Worm (Caenorhabditis elegans): ENCODE results near the gene daf-6.

The daf-6 gene

ce11 chrX:14907257-14907801 lies 19.0 kb downstream of the daf-6 start:
- TF ChIP-seq attf-6 (GFP tag; IDR thresholded peaks at IDR 0.05), result no peak
- TF ChIP-seq unc-130 (GFP tag; optimal IDR thresholded peaks at IDR 0.05), result no peak
- no peak for TF ChIP-seq lag-1 (GFP tag; IDR thresholded peaks at IDR 0.05)
- TF ChIP-seq madf-6 (GFP tag; IDR thresholded peaks at IDR 0.05), result no peak
- TF ChIP-seq egl-18 (GFP tag; IDR thresholded peaks at IDR 0.05), result no peak
- no peak for TF ChIP-seq F37B4.10 (GFP tag; IDR thresholded peaks at IDR 0.05)
- no peak for TF ChIP-seq ztf-25 (GFP tag; IDR thresholded peaks at IDR 0.05)
- TF ChIP-seq B0019.2 (GFP tag; conservative IDR thresholded peaks at IDR 0.05), result no peak
- TF ChIP-seq ztf-28 (GFP tag; IDR thresholded peaks at IDR 0.05), result no peak
- TF ChIP-seq F33H1.4 (GFP tag; IDR thresholded peaks at IDR 0.05), result no peak
- no peak for TF ChIP-seq snpc-3.4 (tag; optimal IDR thresholded peaks at IDR 0.05)
- TF ChIP-seq sdz-38 (tag; optimal IDR thresholded peaks at IDR 0.05), result no peak
- TF ChIP-seq bed-2 (GFP tag; IDR thresholded peaks at IDR 0.05), result no peak
- TF ChIP-seq Y95B8A.8 (GFP tag; IDR thresholded peaks at IDR 0.05), result no peak
- TF ChIP-seq T26A5.8 (tag; optimal IDR thresholded peaks at IDR 0.05), result no peak
- TF ChIP-seq D2030.7 (GFP tag; IDR thresholded peaks at IDR 0.05), result no peak

DNA sequence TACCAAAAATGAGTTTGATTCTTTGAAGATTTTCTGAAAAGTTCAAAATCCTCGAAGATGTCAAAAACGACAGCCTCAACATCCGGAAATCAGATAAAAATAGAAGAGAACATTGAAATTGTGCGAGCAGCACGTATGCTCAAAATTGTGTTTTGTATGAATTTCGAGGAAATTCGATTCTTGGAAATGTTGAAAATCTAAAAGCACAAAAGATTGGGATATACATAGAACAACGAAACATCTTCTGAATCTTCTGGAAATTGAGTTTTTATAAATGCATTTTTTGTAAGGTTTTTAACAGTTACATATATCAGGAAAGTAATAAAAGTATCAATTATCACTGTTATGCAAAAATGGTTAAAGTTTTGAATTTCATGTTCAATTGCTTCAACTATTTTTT lies 22.4 kb downstream of the daf-6 start:
- TF ChIP-seq F10E7.11 (tag; optimal IDR thresholded peaks at IDR 0.05) (no peak), zfh-2 (GFP tag; conservative IDR thresholded peaks at IDR 0.05) (no peak), unc-130 (GFP tag; optimal IDR thresholded peaks at IDR 0.05) (no peak), madf-6 (GFP tag; IDR thresholded peaks at IDR 0.05) (no peak)

DNA sequence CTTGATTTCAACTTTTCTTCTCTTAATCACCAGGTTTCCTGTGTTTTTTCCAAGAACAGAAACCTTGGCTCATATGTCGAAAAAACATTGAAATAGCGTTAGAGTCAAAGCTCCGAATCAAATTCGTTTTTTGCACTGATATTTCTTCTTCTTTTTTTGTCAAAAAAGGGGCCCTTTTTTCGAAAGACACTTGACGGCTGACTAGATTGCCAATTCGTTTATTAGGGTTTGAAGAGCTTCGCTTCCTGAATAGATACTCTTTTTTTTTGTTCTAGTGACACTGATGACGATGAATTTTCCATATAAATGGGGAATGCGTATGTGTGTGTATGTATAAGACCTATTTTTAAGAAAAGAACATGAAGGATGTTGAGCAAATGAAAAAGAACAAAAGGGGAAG lies 28.5 kb downstream of the daf-6 start:
- TF ChIP-seq Y79H2A.3 (GFP tag; conservative IDR thresholded peaks at IDR 0.05) (no peak), F55B11.4 (tag; optimal IDR thresholded peaks at IDR 0.05; ENCODE audit: borderline replicate concordance, insufficient read depth) (no peak), nhr-120 (GFP tag; IDR thresholded peaks at IDR 0.05) (no peak), F57A8.1 (GFP tag; optimal IDR thresholded peaks at IDR 0.05) (no peak), nfyb-1 (GFP tag; IDR thresholded peaks at IDR 0.05) (no peak), sea-2 (GFP tag; IDR thresholded peaks at IDR 0.05) (no peak), lsl-1 (GFP tag; optimal IDR thresholded peaks at IDR 0.05) (no peak), pha-4 (tag; optimal IDR thresholded peaks at IDR 0.05) (no peak), hmg-20 (GFP tag; IDR thresholded peaks at IDR 0.05) (no peak), ztf-25 (GFP tag; IDR thresholded peaks at IDR 0.05) (no peak), T07F8.4 (tag; optimal IDR thresholded peaks at IDR 0.05) (no peak), attf-3 (GFP tag; conservative IDR thresholded peaks at IDR 0.05) (no peak), nhr-90 (tag; optimal IDR thresholded peaks at IDR 0.05) (no peak), ztf-26 (tag; optimal IDR thresholded peaks at IDR 0.05) (no peak), bed-2 (GFP tag; IDR thresholded peaks at IDR 0.05) (no peak), pbrm-1 (GFP tag; IDR thresholded peaks at IDR 0.05) (no peak), athp-1 (tag; optimal IDR thresholded peaks at IDR 0.05) (no peak), ceh-27 (GFP tag; optimal IDR thresholded peaks at IDR 0.05) (no peak)

DNA sequence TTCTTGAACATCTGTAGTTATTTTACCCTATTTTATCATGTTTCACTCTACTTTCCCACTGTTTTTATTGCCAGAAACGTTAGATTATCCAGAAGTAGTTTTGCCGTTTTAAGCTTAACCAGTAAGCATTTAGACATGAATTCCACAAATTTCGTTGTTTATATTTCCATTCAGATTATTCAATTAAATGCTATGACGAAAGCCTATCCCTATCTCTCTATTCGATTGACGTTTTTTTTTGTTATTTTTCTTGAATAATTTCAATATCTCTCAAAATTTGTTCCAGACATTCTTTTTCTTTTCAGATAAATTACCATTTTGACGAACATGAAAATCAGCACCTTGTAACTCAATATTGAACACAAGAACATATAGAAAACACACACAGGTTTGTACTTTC lies 30.2 kb downstream of the daf-6 start, which contains the start of gene npr-40:
TSS of gene npr-40 (plus strand) at position 301 of the 400 bp plus-strand sequence.
- TF ChIP-seq T26A5.8 (tag; optimal IDR thresholded peaks at IDR 0.05) (no peak), Y53F4B.3 (GFP tag; IDR thresholded peaks at IDR 0.05) (no peak), C17E4.6 (GFP tag; IDR thresholded peaks at IDR 0.05) (no peak), ztf-18 (tag; optimal IDR thresholded peaks at IDR 0.05) (no peak), nfya-2 (GFP tag; IDR thresholded peaks at IDR 0.05) (no peak), snpc-3.4 (tag; optimal IDR thresholded peaks at IDR 0.05) (no peak), B0019.2 (GFP tag; conservative IDR thresholded peaks at IDR 0.05) (no peak), attf-3 (GFP tag; conservative IDR thresholded peaks at IDR 0.05) (no peak), D2030.7 (GFP tag; IDR thresholded peaks at IDR 0.05) (no peak), ztf-28 (GFP tag; IDR thresholded peaks at IDR 0.05) (no peak), nhr-179 (tag; optimal IDR thresholded peaks at IDR 0.05) (no peak), ceh-58 (GFP tag; IDR thresholded peaks at IDR 0.05) (no peak), aptf-2 (GFP tag; conservative IDR thresholded peaks at IDR 0.05) (no peak)

Data from whole organism, young adult.